Fruit fly (Drosophila melanogaster) Kc167 (cell line): ENCODE results near the gene CG2887.

Experiments used
- Sin3A ChIP-seq: fragments of >200 bp; optimal IDR thresholded peaks from 2 replicates; lab custom pipeline; 2018; ENCODE audit warnings: missing external identifiers
- h ChIP-seq: fragments of >200 bp; optimal IDR thresholded peaks from 3 replicates; lab custom pipeline; 2018; ENCODE audit warnings: missing external identifiers
- insv ChIP-seq: fragments of >200 bp; optimal IDR thresholded peaks from 3 replicates; lab custom pipeline; 2018; ENCODE audit warnings: missing external identifiers
- psq ChIP-seq: fragments of >200 bp; optimal IDR thresholded peaks from 2 replicates; lab custom pipeline; 2017; ENCODE audit warnings: missing external identifiers
- ttk ChIP-seq: sonication (Bioruptor generic); optimal IDR thresholded peaks from 2 replicates; lab custom pipeline; 2017; ENCODE audit warnings: missing external identifiers

- TF ChIP-seq h (lab: Kevin White, UChicago) (no peak), insv (lab: Kevin White, UChicago) (no peak), psq (no peak), ttk (lab: Kevin White, UChicago) (no peak), Sin3A (lab: Kevin White, UChicago) (no peak)
Measured at dm6 chrX:10486144-10487030, 8.1 kb upstream of the CG2887 start.
